Worm (Caenorhabditis elegans): ENCODE data around the gene Y64G10A.2.

DNA sequence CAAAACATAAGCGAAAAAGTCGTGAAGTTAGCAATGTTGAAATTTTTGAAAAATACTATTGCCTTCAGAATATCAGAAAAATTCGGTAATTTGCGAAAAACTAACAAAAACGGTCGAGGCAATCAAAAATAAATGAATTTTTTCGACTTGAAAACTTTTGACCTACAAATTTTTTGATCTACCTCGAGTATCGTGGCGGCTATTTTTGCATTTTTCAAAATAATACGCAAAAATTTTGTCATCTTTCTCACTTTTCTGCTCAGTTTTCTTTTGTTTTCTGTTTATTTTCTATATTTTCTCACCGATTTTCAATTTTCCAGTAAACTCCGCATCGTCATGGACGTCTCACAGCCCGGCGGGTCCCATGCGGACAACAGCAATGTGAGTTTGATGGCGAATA, 28.5 kb downstream of the Y64G10A.2 start:
- TF ChIP-seq nhr-11 (tag; optimal IDR thresholded peaks at IDR 0.05) (no peak), ama-1 (optimal IDR thresholded peaks at IDR 0.05) (no peak), unc-42 (tag; optimal IDR thresholded peaks at IDR 0.05) (no peak), dve-1 (tag; optimal IDR thresholded peaks at IDR 0.05) (no peak), ahr-1 (tag; optimal IDR thresholded peaks at IDR 0.05) (no peak), hlh-30 (tag; optimal IDR thresholded peaks at IDR 0.05; ENCODE audit: insufficient read depth) (no peak), unc-3 (GFP tag; conservative IDR thresholded peaks at IDR 0.05) (no peak), unc-3 (tag; optimal IDR thresholded peaks at IDR 0.05) (no peak), eyg-1 (tag; optimal IDR thresholded peaks at IDR 0.05) (no peak), ets-4 (tag; optimal IDR thresholded peaks at IDR 0.05) (no peak), C08G9.2 (tag; optimal IDR thresholded peaks at IDR 0.05) (no peak), sox-4 (tag; optimal IDR thresholded peaks at IDR 0.05) (no peak), fkh-10 (GFP tag; optimal IDR thresholded peaks at IDR 0.05) (no peak), ceh-6 (GFP tag; optimal IDR thresholded peaks at IDR 0.05) (no peak)
